Fruit fly (Drosophila melanogaster) whole organism, prepupa: ENCODE data around the gene Fas3.

Experiments
- CG10631 ChIP-seq: fragments of 200-800 bp; sonication (Bioruptor generic); optimal IDR thresholded peaks from 2 replicates; lab custom pipeline; 2016; ENCODE audit warnings: missing biosample characterization, missing genetic modification characterization
- CG11294 ChIP-seq: fragments of 200-800 bp; sonication (Bioruptor generic); IDR thresholded peaks from 2 replicates; pipeline ENCODE4 v1.3.6; 2022; ENCODE audit warnings: missing biosample characterization, missing genetic modification characterization
- CG11762 ChIP-seq: fragments of 200-800 bp; sonication (Bioruptor generic); optimal IDR thresholded peaks from 3 replicates; lab custom pipeline; 2016; ENCODE audit warnings: missing biosample characterization, missing genetic modification characterization; ENCODE audit not compliant: insufficient read depth
- CG11902 ChIP-seq: fragments of 200-800 bp; sonication (Bioruptor generic); optimal IDR thresholded peaks from 3 replicates; lab custom pipeline; 2016; ENCODE audit warnings: missing biosample characterization, missing genetic modification characterization
- CG15336 ChIP-seq: fragments of 200-800 bp; sonication (Bioruptor generic); IDR thresholded peaks from 2 replicates; pipeline ENCODE4 v1.3.6; 2022; ENCODE audit warnings: missing biosample characterization, missing genetic modification characterization
- CG3032 ChIP-seq: fragments of 200-800 bp; optimal IDR thresholded peaks from 2 replicates; lab custom pipeline; 2019; ENCODE audit warnings: missing biosample characterization, mild to moderate bottlenecking, missing genetic modification characterization, moderate library complexity
- CG32006 ChIP-seq: fragments of 200-800 bp; sonication (Bioruptor generic); optimal IDR thresholded peaks from 3 replicates; lab custom pipeline; 2017; ENCODE audit warnings: missing biosample characterization, mild to moderate bottlenecking, missing genetic modification characterization
- CG34406 ChIP-seq: fragments of 200-800 bp; sonication (Bioruptor generic); optimal IDR thresholded peaks from 3 replicates; lab custom pipeline; 2016; ENCODE audit warnings: missing biosample characterization, missing genetic modification characterization
- CG3919 ChIP-seq: fragments of 200-800 bp; sonication (Bioruptor generic); optimal IDR thresholded peaks from 3 replicates; lab custom pipeline; 2016; ENCODE audit warnings: missing biosample characterization, missing genetic modification characterization
- CG4318 ChIP-seq: fragments of 200-800 bp; sonication (Bioruptor generic); optimal IDR thresholded peaks from 3 replicates; lab custom pipeline; 2017; ENCODE audit warnings: missing biosample characterization, mild to moderate bottlenecking, missing genetic modification characterization
- CG6163 ChIP-seq: fragments of 200-800 bp; sonication (Bioruptor generic); IDR thresholded peaks from 3 replicates; pipeline ENCODE4 v1.3.6; 2022; ENCODE audit warnings: missing biosample characterization, missing genetic modification characterization
- CG6276 ChIP-seq: fragments of 200-800 bp; sonication (Bioruptor generic); optimal IDR thresholded peaks from 2 replicates; lab custom pipeline; 2017; ENCODE audit warnings: missing biosample characterization, mild to moderate bottlenecking, missing genetic modification characterization
- CG6808 ChIP-seq: fragments of 200-800 bp; sonication (Bioruptor generic); optimal IDR thresholded peaks from 3 replicates; lab custom pipeline; 2017; ENCODE audit warnings: missing biosample characterization, missing genetic modification characterization, mild to moderate bottlenecking, moderate library complexity, missing genetic modification reagents
- CG8119 ChIP-seq: fragments of 200-800 bp; sonication (Bioruptor generic); IDR thresholded peaks from 3 replicates; pipeline ENCODE4 v1.3.6; 2022; ENCODE audit warnings: missing biosample characterization, missing genetic modification characterization
- CG8632 ChIP-seq: fragments of 200-800 bp; sonication (Bioruptor generic); optimal IDR thresholded peaks from 3 replicates; lab custom pipeline; 2016; ENCODE audit warnings: missing biosample characterization, missing genetic modification characterization
- Eip75B ChIP-seq: fragments of 200-800 bp; sonication (Bioruptor generic); optimal IDR thresholded peaks from 3 replicates; lab custom pipeline; 2016; ENCODE audit warnings: missing biosample characterization, missing genetic modification characterization
- Eip78C ChIP-seq: fragments of 200-800 bp; sonication (Bioruptor generic); peaks from one replicate; lab custom pipeline; 2016; ENCODE audit warnings: missing biosample characterization, missing genetic modification characterization
- Ets96B ChIP-seq: fragments of 200-800 bp; optimal IDR thresholded peaks from 2 replicates; lab custom pipeline; 2019; ENCODE audit warnings: missing biosample characterization, mild to moderate bottlenecking, missing genetic modification characterization, moderate library complexity
- Hr38 ChIP-seq: sonication (Bioruptor generic); optimal IDR thresholded peaks from 2 replicates; lab custom pipeline; 2016; ENCODE audit warnings: missing biosample characterization, missing genetic modification characterization
- Hr4 ChIP-seq: fragments of 200-800 bp; sonication (Bioruptor generic); optimal IDR thresholded peaks from 3 replicates; lab custom pipeline; 2016; ENCODE audit warnings: missing biosample characterization, missing genetic modification characterization
- Lpt ChIP-seq: fragments of 200-800 bp; sonication (Bioruptor generic); optimal IDR thresholded peaks from 3 replicates; lab custom pipeline; 2016; ENCODE audit warnings: missing biosample characterization, missing genetic modification characterization
- Met ChIP-seq: fragments of 200-800 bp; sonication (Bioruptor generic); optimal IDR thresholded peaks from 3 replicates; lab custom pipeline; 2016; ENCODE audit warnings: missing biosample characterization, missing genetic modification characterization
- OdsH ChIP-seq: fragments of 200-800 bp; sonication (Bioruptor generic); optimal IDR thresholded peaks from 3 replicates; lab custom pipeline; 2016; ENCODE audit warnings: missing biosample characterization, missing genetic modification characterization
- Sox14 ChIP-seq: fragments of 200-800 bp; sonication (Bioruptor generic); optimal IDR thresholded peaks from 3 replicates; lab custom pipeline; 2016; ENCODE audit warnings: missing biosample characterization, missing genetic modification characterization
- Sox15 ChIP-seq: fragments of 200-800 bp; sonication (Bioruptor generic); optimal IDR thresholded peaks from 3 replicates; lab custom pipeline; 2016; ENCODE audit warnings: missing biosample characterization, missing genetic modification characterization
- achi ChIP-seq: fragments of 200-800 bp; sonication (Bioruptor generic); optimal IDR thresholded peaks from 3 replicates; lab custom pipeline; 2016; ENCODE audit warnings: missing biosample characterization, missing genetic modification characterization
- acj6 ChIP-seq: fragments of 200-800 bp; sonication (Bioruptor generic); optimal IDR thresholded peaks from 3 replicates; lab custom pipeline; 2016; ENCODE audit warnings: missing biosample characterization, missing genetic modification characterization
- dac ChIP-seq: fragments of 200-800 bp; sonication (Bioruptor generic); optimal IDR thresholded peaks from 2 replicates; lab custom pipeline; 2017; ENCODE audit warnings: missing biosample characterization, mild to moderate bottlenecking, missing genetic modification characterization
- dsx ChIP-seq: fragments of 200-800 bp; optimal IDR thresholded peaks from 3 replicates; lab custom pipeline; 2019; ENCODE audit warnings: missing biosample characterization, mild to moderate bottlenecking, missing genetic modification characterization, moderate library complexity; ENCODE audit not compliant: poor library complexity, severe bottlenecking
- eg ChIP-seq: fragments of 200-800 bp; sonication (Bioruptor generic); IDR thresholded peaks from 3 replicates; pipeline ENCODE4 v1.3.6; 2022; ENCODE audit warnings: missing biosample characterization, missing genetic modification characterization
- fkh ChIP-seq: fragments of 200-800 bp; sonication (Bioruptor generic); optimal IDR thresholded peaks from 3 replicates; lab custom pipeline; 2017; ENCODE audit warnings: missing biosample characterization, mild to moderate bottlenecking, missing genetic modification characterization, moderate library complexity
- lz ChIP-seq: fragments of 200-800 bp; sonication (Bioruptor generic); optimal IDR thresholded peaks from 3 replicates; lab custom pipeline; 2016; ENCODE audit warnings: missing biosample characterization, missing genetic modification characterization
- pdm3 ChIP-seq: fragments of 200-800 bp; sonication (Bioruptor generic); optimal IDR thresholded peaks from 3 replicates; lab custom pipeline; 2016; ENCODE audit warnings: missing biosample characterization, missing genetic modification characterization
- salr ChIP-seq, 2 experiments: fragments of 200-800 bp; sonication (Bioruptor generic); optimal IDR thresholded peaks; 3 replicates each; lab custom pipeline; 2016 to 2018; ENCODE audit warnings: missing biosample characterization in 2 of 2, missing genetic modification characterization in 2 of 2, mild to moderate bottlenecking in 1 of 2
- topi ChIP-seq: fragments of 200-800 bp; sonication (Bioruptor generic); optimal IDR thresholded peaks from 3 replicates; lab custom pipeline; 2016; ENCODE audit warnings: missing biosample characterization, missing genetic modification characterization

The Fas3 gene

DNA sequence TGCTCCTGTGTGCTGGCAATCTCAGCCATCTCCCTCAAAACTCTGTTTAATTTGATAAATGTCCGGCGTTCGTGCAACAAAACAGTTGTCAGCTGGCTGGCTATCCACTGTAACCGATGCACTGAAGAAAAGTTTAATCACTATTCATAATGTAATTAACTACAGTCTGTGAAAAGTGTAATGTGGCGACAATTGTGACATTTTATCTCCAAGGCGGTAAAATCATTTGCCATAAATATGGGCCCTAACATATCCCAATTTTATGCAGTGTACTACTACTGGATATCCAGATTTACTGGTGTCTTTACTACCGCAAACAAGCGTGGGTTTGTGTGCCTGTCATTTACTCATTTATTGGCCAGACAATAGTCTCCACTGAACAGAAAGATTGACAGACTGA, 8.8 kb downstream of the Fas3 start (continued):
- peak; percentile 61 for TF ChIP-seq Sox14 (GFP tag; lab: Kevin White, UChicago)
- peak; percentile 81 for TF ChIP-seq CG15336
- peak; percentile 7 for TF ChIP-seq topi (GFP tag; lab: Kevin White, UChicago)
- TF ChIP-seq CG3032 (tag; lab: Kevin White, UChicago) = peak; percentile 21
- TF ChIP-seq CG6808 = peak; percentile 17
- peak; percentile 45 for TF ChIP-seq Met (GFP tag; lab: Kevin White, UChicago)
- TF ChIP-seq CG10631 (GFP tag; lab: Kevin White, UChicago) = peak; percentile 51
- TF ChIP-seq Eip75B (GFP tag; lab: Kevin White, UChicago) = peak; percentile 58
- TF ChIP-seq salr (GFP tag; optimal IDR thresholded peaks at IDR 0.05; lab: Kevin White, UChicago) = peak in 1 of 2 experiments; percentile 13
- peak; percentile 87 for TF ChIP-seq Hr4 (GFP tag; lab: Kevin White, UChicago)
- TF ChIP-seq CG4318 (GFP tag; lab: Kevin White, UChicago) = peak; percentile 59
- no peak for TF ChIP-seq CG11902 (GFP tag; lab: Kevin White, UChicago)
- TF ChIP-seq CG34406 (GFP tag; lab: Kevin White, UChicago) = peak; percentile 31

DNA sequence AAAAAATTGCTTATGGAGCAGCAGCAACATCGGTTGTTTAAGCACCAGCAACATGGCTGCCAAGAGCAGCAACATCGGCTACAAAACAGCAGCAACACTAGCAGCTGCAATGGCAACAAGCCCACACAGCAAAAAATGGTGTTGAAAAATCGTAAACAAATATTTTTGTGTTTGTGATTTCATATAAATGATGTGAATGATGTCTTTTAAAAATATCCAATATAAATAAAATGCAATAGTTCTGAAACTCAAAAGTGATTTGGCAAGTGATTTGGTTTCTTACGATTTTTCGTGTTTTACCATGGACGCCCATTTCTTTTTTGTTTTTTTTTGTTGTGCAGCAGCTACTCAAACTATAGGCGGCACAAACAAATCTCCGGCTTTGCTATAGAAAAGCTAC, 11.7 kb downstream of the Fas3 start:
- peak; percentile 2 for TF ChIP-seq acj6
- TF ChIP-seq CG8119 (GFP tag; lab: Robert Waterston, UW) = peak; percentile 78
- peak; percentile 24 for TF ChIP-seq CG3919 (GFP tag; lab: Kevin White, UChicago)
- TF ChIP-seq dsx = no peak
- TF ChIP-seq CG8632 (GFP tag; lab: Kevin White, UChicago) = no peak
- peak; percentile 82 for TF ChIP-seq Eip78C (GFP tag; lab: Kevin White, UChicago)
- no peak for TF ChIP-seq Sox15
- TF ChIP-seq CG4318 (GFP tag; lab: Kevin White, UChicago) = peak; percentile 25
- peak; percentile 52 for TF ChIP-seq dac (GFP tag; lab: Kevin White, UChicago)
- peak; percentile 76 for TF ChIP-seq Hr4 (GFP tag; lab: Kevin White, UChicago)
- TF ChIP-seq achi (GFP tag; lab: Kevin White, UChicago) = peak; percentile 26
- TF ChIP-seq Ets96B = no peak
- peak; percentile 79 for TF ChIP-seq CG32006
- peak; percentile 27 for TF ChIP-seq Eip75B (GFP tag; lab: Kevin White, UChicago)
- TF ChIP-seq OdsH (GFP tag; lab: Kevin White, UChicago) = peak; percentile 47
- TF ChIP-seq CG6276 = peak; percentile 48
- TF ChIP-seq CG6163 (GFP tag; lab: Robert Waterston, UW) = peak; percentile 67
- TF ChIP-seq Sox14 (GFP tag; lab: Kevin White, UChicago) = peak; percentile 10
- TF ChIP-seq Lpt (GFP tag; lab: Kevin White, UChicago) = peak; percentile 42
- peak; percentile 1 for TF ChIP-seq CG11762 (GFP tag; lab: Kevin White, UChicago)
- no peak for TF ChIP-seq Hr38 (GFP tag; lab: Kevin White, UChicago)
- TF ChIP-seq CG15336 = peak; percentile 78
- peak; percentile 58 for TF ChIP-seq pdm3 (GFP tag; lab: Kevin White, UChicago)
- TF ChIP-seq CG10631 (GFP tag; lab: Kevin White, UChicago) = peak; percentile 37
- 0 out of 2 replicates have a peak, but pooled peaks have one; percentile 18 for TF ChIP-seq CG11294
- peak; percentile 79 for TF ChIP-seq eg (GFP tag; lab: Robert Waterston, UW)

DNA sequence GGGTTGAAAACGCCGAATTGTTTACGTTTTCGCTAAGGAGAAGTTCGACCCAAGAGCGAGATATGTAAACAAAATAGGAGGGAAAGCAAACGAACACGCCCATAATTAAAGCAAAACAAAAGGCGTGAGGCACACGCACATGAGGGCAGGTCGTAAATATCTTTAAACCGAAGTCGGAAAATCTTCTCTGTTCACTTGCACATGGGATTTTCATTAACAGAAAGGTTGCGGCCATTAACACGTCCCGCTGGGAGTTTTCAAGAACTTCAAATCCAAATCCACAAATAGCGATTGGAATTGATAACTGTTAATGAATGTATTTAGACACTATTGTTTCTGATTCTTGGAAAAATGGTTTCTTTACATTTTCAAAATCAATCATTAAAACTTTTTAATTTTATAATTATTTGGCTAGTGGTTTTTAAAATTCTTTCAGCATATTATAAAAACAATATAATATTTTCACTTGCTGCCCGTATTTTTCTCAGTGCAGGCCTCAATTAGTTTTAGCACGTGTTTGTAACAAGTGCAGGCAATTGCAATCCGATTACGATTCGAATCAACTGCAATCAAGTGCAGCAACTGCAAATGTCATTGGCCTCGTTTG, 14.0 kb downstream of the Fas3 start:
- TF ChIP-seq Eip78C (GFP tag; lab: Kevin White, UChicago) (peak; percentile 56), CG32006 (peak; percentile 42), lz (no peak), fkh (GFP tag; lab: Kevin White, UChicago) (peak; percentile 33), Hr4 (GFP tag; lab: Kevin White, UChicago) (peak; percentile 44), OdsH (GFP tag; lab: Kevin White, UChicago) (no peak), CG15336 (peak; percentile 36; the same call in 1 of the 2 replicates), CG34406 (GFP tag; lab: Kevin White, UChicago) (no peak), eg (GFP tag; lab: Robert Waterston, UW) (0 out of 3 replicates have a peak, but pooled peaks have one; percentile 20)
